Fruit fly (Drosophila melanogaster): Measurements from ENCODE around the gene CG31523.
A peak's percentile ranks its signal among the peaks of the same experiment; 100 is the strongest.

Gene CG31523

DNA sequence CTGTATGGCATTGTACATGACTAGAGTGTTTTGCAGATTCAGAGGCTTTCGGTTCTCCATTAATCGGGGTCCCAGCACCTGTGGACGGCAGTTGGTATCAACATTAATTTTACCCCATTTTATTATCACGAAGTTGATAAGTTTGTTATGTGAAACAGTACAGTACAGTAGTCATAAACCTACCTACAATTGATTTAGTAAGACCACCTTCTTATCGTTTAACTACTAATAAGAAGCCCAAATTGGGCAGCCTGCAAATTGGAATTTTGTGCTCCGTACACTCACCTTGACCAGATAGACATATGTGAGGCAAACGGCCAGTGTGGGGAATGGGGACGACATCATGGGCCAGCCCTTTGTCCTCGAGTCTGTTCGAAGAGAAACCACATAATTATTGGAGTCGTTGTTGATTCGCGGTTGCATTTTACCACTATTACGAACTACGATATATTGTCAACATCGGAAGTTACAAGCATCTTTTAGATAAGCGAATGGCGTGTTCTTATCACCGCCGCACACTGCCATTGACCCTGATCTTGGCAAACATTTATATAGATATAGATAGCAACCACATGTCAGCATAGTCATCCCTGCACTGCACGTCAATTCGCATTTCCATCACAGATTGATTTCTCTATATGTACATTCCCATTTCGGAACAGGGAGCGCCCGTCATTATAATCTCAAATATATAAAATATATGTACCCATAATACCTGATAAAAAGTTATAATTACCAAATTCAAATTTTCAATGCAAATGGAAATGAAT lies 32.4 kb downstream of the CG31523 start (continued):
- TF ChIP-seq BtbVII (GFP tag; optimal IDR thresholded peaks at IDR 0.05) (no peak), cato (GFP tag; optimal IDR thresholded peaks at IDR 0.05; ENCODE audit: borderline replicate concordance) (no peak), kah (GFP tag; optimal IDR thresholded peaks at IDR 0.05) (no peak)

DNA sequence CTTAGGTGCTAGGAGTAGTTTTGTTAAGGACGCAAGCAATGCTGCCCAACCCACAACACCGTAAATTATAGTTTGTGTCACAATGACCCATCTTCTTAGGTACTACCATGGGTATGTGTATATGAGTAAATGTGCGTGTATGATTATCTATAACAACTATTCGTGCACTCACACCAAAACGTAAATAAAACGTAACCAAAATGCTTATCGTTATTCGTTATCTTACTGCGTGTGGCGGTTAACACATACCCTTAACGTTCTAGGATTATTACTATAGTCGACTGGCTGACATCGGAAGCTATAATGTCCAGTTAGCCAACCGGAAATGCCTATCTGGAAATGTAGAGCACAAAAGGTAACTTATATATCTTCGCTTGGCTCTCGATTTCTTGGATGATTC lies 33.9 kb downstream of the CG31523 start:
- TF ChIP-seq CG10209 (GFP tag; optimal IDR thresholded peaks at IDR 0.05) (no peak), CG18764 (GFP tag; optimal IDR thresholded peaks at IDR 0.05) (no peak), CG31441 (GFP tag; IDR thresholded peaks at IDR 0.05) (no peak), mirr (GFP tag; optimal IDR thresholded peaks at IDR 0.05) (peak; percentile 68), CG13624 (GFP tag; optimal IDR thresholded peaks at IDR 0.05) (no peak), CG32532 (GFP tag; IDR thresholded peaks at IDR 0.05) (no peak), HLH4C (GFP tag; IDR thresholded peaks at IDR 0.05; ENCODE audit: partially characterized antibody) (peak; percentile 68), crc (GFP tag; optimal IDR thresholded peaks at IDR 0.05) (no peak), CG14860 (GFP tag; IDR thresholded peaks at IDR 0.05; ENCODE audit: partially characterized antibody) (peak; percentile 37; the same call in 1 of the 3 replicates), zfh1 (GFP tag; IDR thresholded peaks at IDR 0.05) (no peak), CG6854 (GFP tag; optimal IDR thresholded peaks at IDR 0.05) (no peak), CG11398 (GFP tag; optimal IDR thresholded peaks at IDR 0.05) (no peak), tna (GFP tag; IDR thresholded peaks at IDR 0.05; ENCODE audit: partially characterized antibody) (peak; percentile 69), CG9437 (GFP tag; optimal IDR thresholded peaks at IDR 0.05) (peak; percentile 74), CG17359 (tag; optimal IDR thresholded peaks at IDR 0.05) (no peak), CG13287 (GFP tag; IDR thresholded peaks at IDR 0.05; ENCODE audit: partially characterized antibody) (peak; percentile 8; the same call in 1 of the 2 replicates), Scr (GFP tag; IDR thresholded peaks at IDR 0.05; ENCODE audit: partially characterized antibody) (peak; percentile 27; the same call in 1 of the 2 replicates), CG15269 (tag; optimal IDR thresholded peaks at IDR 0.05) (no peak), PHDP (tag; optimal IDR thresholded peaks at IDR 0.05) (no peak), CG16813 (GFP tag; IDR thresholded peaks at IDR 0.05; ENCODE audit: partially characterized antibody) (no peak), exex (tag; optimal IDR thresholded peaks at IDR 0.05) (peak; percentile 57), CG10267 (tag; optimal IDR thresholded peaks at IDR 0.05) (no peak), CG6254 (GFP tag; optimal IDR thresholded peaks at IDR 0.05) (no peak), HHEX (GFP tag; optimal IDR thresholded peaks at IDR 0.05) (no peak), CG15479 (GFP tag; optimal IDR thresholded peaks at IDR 0.05) (peak; percentile 83), Stat92E (GFP tag; optimal IDR thresholded peaks at IDR 0.05) (no peak), cg (GFP tag; optimal IDR thresholded peaks at IDR 0.05) (peak; percentile 35), bbx (GFP tag; IDR thresholded peaks at IDR 0.05; ENCODE audit: partially characterized antibody) (peak; percentile 51; the same call in 1 of the 2 replicates), Chrac-16 (GFP tag; optimal IDR thresholded peaks at IDR 0.05) (no peak), CG10543 (GFP tag; optimal IDR thresholded peaks at IDR 0.05) (no peak), nerfin-2 (GFP tag; IDR thresholded peaks at IDR 0.05; ENCODE audit: partially characterized antibody) (peak; percentile 42; the same call in 1 of the 2 replicates), sug (tag; optimal IDR thresholded peaks at IDR 0.05) (peak; percentile 16), grn (GFP tag; optimal IDR thresholded peaks at IDR 0.05) (peak; percentile 60), wek (GFP tag; optimal IDR thresholded peaks at IDR 0.05) (peak; percentile 37), CG34376 (GFP tag; optimal IDR thresholded peaks at IDR 0.05) (peak; percentile 1), toy (GFP tag; IDR thresholded peaks at IDR 0.05) (no peak), NC2α (GFP tag; optimal IDR thresholded peaks at IDR 0.05) (no peak), CG16863 (GFP tag; optimal IDR thresholded peaks at IDR 0.05) (no peak), CG34224 (GFP tag; IDR thresholded peaks at IDR 0.05; ENCODE audit: partially characterized antibody) (no peak), Mes4 (GFP tag; optimal IDR thresholded peaks at IDR 0.05) (no peak), sd (tag; optimal IDR thresholded peaks at IDR 0.05) (peak; percentile 27), CG7556 (GFP tag; optimal IDR thresholded peaks at IDR 0.05) (no peak)
